Worm (Caenorhabditis elegans) whole organism, L3 larva: ENCODE data around the gene F41B5.12.

Experiments
- R02D3.7 ChIP-seq: fragments of 150-350 bp; optimal IDR thresholded peaks from 2 replicates; lab custom pipeline; 2014; ENCODE audit warnings: missing biosample characterization, missing genetic modification characterization
- ZK546.5 ChIP-seq: sonication (generic microtip); optimal IDR thresholded peaks from 2 replicates; lab custom pipeline; 2017; ENCODE audit warnings: missing biosample characterization, missing genetic modification characterization
- aly-2 ChIP-seq: fragments of 150-350 bp; optimal IDR thresholded peaks from 2 replicates; lab custom pipeline; 2014; ENCODE audit warnings: missing biosample characterization, missing genetic modification characterization
- ama-1 ChIP-seq: fragments of 150-350 bp; optimal IDR thresholded peaks from 2 replicates; lab custom pipeline; 2018
- ceh-82 ChIP-seq: fragments of 150-350 bp; optimal IDR thresholded peaks from 2 replicates; lab custom pipeline; 2014; ENCODE audit warnings: missing biosample characterization, missing genetic modification characterization
- ceh-9 ChIP-seq: sonication (generic microtip); optimal IDR thresholded peaks from 2 replicates; lab custom pipeline; 2018; ENCODE audit warnings: missing biosample characterization, missing genetic modification characterization
- daf-12 ChIP-seq: fragments of 150-350 bp; optimal IDR thresholded peaks from 2 replicates; lab custom pipeline; 2014; ENCODE audit warnings: missing biosample characterization, missing genetic modification reagents, missing genetic modification characterization
- egl-27 ChIP-seq: sonication (generic microtip); optimal IDR thresholded peaks from 4 replicates; lab custom pipeline; 2017; ENCODE audit warnings: missing biosample characterization, missing genetic modification reagents, missing genetic modification characterization
- egl-5 ChIP-seq: fragments of 150-350 bp; optimal IDR thresholded peaks from 2 replicates; lab custom pipeline; 2017; ENCODE audit warnings: missing biosample characterization, missing genetic modification reagents, missing genetic modification characterization, inconsistent platforms
- elt-2 ChIP-seq: sonication (generic microtip); optimal IDR thresholded peaks from 2 replicates; lab custom pipeline; 2016; ENCODE audit warnings: missing genetic modification reagents, mild to moderate bottlenecking, missing genetic modification characterization, missing compliant biosample characterization
- elt-3 ChIP-seq, 3 experiments: fragments of 150-350 bp in 1 of 3; sonication (generic microtip) in 2 of 3; optimal IDR thresholded peaks; 2 replicates in 2 of 3; 4 replicates in 1 of 3; lab custom pipeline; 2014 to 2017; ENCODE audit warnings: missing biosample characterization in 3 of 3, missing genetic modification characterization in 3 of 3
- eor-1 ChIP-seq, 2 experiments: fragments of 150-350 bp; optimal IDR thresholded peaks; 2 replicates each; lab custom pipeline; 2014 to 2018; ENCODE audit warnings: missing biosample characterization in 2 of 2, missing genetic modification characterization in 2 of 2
- fkh-10 ChIP-seq: sonication (generic microtip); optimal IDR thresholded peaks from 2 replicates; lab custom pipeline; 2017; ENCODE audit warnings: missing biosample characterization, missing genetic modification reagents, missing genetic modification characterization
- fos-1 ChIP-seq: fragments of 150-350 bp; optimal IDR thresholded peaks from 2 replicates; lab custom pipeline; 2014; ENCODE audit warnings: missing biosample characterization, missing genetic modification characterization
- hmg-11 ChIP-seq: sonication (generic microtip); optimal IDR thresholded peaks from 2 replicates; lab custom pipeline; 2016; ENCODE audit warnings: missing genetic modification characterization, missing compliant biosample characterization
- jun-1 ChIP-seq: fragments of 150-350 bp; optimal IDR thresholded peaks from 2 replicates; lab custom pipeline; 2014; ENCODE audit warnings: missing biosample characterization, missing genetic modification reagents, missing genetic modification characterization
- lin-15B ChIP-seq: fragments of 150-350 bp; optimal IDR thresholded peaks from 2 replicates; lab custom pipeline; 2014; ENCODE audit warnings: missing biosample characterization, missing genetic modification characterization
- lin-39 ChIP-seq: fragments of 150-350 bp; optimal IDR thresholded peaks from 2 replicates; lab custom pipeline; 2018; ENCODE audit warnings: missing biosample characterization, missing genetic modification reagents, missing genetic modification characterization
- lsy-12 ChIP-seq: sonication (generic microtip); optimal IDR thresholded peaks from 2 replicates; lab custom pipeline; 2016; ENCODE audit warnings: mild to moderate bottlenecking, missing genetic modification characterization, missing compliant biosample characterization
- mdl-1 ChIP-seq: fragments of 150-350 bp; optimal IDR thresholded peaks from 2 replicates; lab custom pipeline; 2014; ENCODE audit warnings: missing biosample characterization, missing genetic modification characterization
- mml-1 ChIP-seq: fragments of 150-350 bp; sonication (generic microtip); optimal IDR thresholded peaks from 3 replicates; lab custom pipeline; 2014; ENCODE audit warnings: missing biosample characterization, missing genetic modification characterization
- nhr-11 ChIP-seq: fragments of 150-350 bp; optimal IDR thresholded peaks from 2 replicates; lab custom pipeline; 2014; ENCODE audit warnings: missing biosample characterization, missing genetic modification characterization
- nhr-12 ChIP-seq: fragments of 150-350 bp; optimal IDR thresholded peaks from 2 replicates; lab custom pipeline; 2014; ENCODE audit warnings: missing biosample characterization, missing genetic modification characterization
- nhr-23 ChIP-seq: fragments of 150-350 bp; optimal IDR thresholded peaks from 2 replicates; lab custom pipeline; 2014; ENCODE audit warnings: missing biosample characterization, missing genetic modification reagents, missing genetic modification characterization
- nhr-237 ChIP-seq: fragments of 150-350 bp; optimal IDR thresholded peaks from 2 replicates; lab custom pipeline; 2014; ENCODE audit warnings: missing biosample characterization, missing genetic modification characterization
- nhr-25 ChIP-seq: sonication (generic microtip); optimal IDR thresholded peaks from 2 replicates; lab custom pipeline; 2017; ENCODE audit warnings: missing biosample characterization, missing genetic modification characterization
- nhr-28 ChIP-seq: fragments of 150-350 bp; optimal IDR thresholded peaks from 2 replicates; lab custom pipeline; 2014; ENCODE audit warnings: missing biosample characterization, missing genetic modification characterization
- nhr-43 ChIP-seq: sonication (generic microtip); optimal IDR thresholded peaks from 2 replicates; lab custom pipeline; 2016; ENCODE audit warnings: mild to moderate bottlenecking, missing genetic modification characterization, missing compliant biosample characterization; ENCODE audit not compliant: poor library complexity, severe bottlenecking
- nhr-76 ChIP-seq: fragments of 150-350 bp; sonication (generic microtip); optimal IDR thresholded peaks from 5 replicates; lab custom pipeline; 2014; ENCODE audit warnings: missing biosample characterization, missing genetic modification characterization
- nhr-77 ChIP-seq: fragments of 150-350 bp; optimal IDR thresholded peaks from 2 replicates; lab custom pipeline; 2014; ENCODE audit warnings: missing biosample characterization, missing genetic modification characterization
- pha-4 ChIP-seq: fragments of 150-350 bp; optimal IDR thresholded peaks from 2 replicates; lab custom pipeline; 2014; ENCODE audit warnings: missing biosample characterization, missing genetic modification reagents, missing genetic modification characterization
- pqm-1 ChIP-seq: fragments of 150-350 bp; optimal IDR thresholded peaks from 2 replicates; lab custom pipeline; 2017; ENCODE audit warnings: missing biosample characterization, missing genetic modification characterization, inconsistent platforms
- sea-2 ChIP-seq: fragments of 150-350 bp; sonication (generic microtip); optimal IDR thresholded peaks from 4 replicates; lab custom pipeline; 2014; ENCODE audit warnings: missing biosample characterization, missing genetic modification reagents, missing genetic modification characterization
- skn-1 ChIP-seq: fragments of 150-350 bp; optimal IDR thresholded peaks from 2 replicates; lab custom pipeline; 2014; ENCODE audit warnings: missing biosample characterization, missing genetic modification characterization
- snpc-4 ChIP-seq: fragments of 150-350 bp; optimal IDR thresholded peaks from 2 replicates; lab custom pipeline; 2014; ENCODE audit warnings: missing biosample characterization, missing genetic modification characterization
- tbx-2 ChIP-seq: sonication (generic microtip); optimal IDR thresholded peaks from 2 replicates; lab custom pipeline; 2016; ENCODE audit warnings: mild to moderate bottlenecking, missing genetic modification characterization, missing compliant biosample characterization
- unc-39 ChIP-seq: sonication (generic microtip); optimal IDR thresholded peaks from 4 replicates; lab custom pipeline; 2017; ENCODE audit warnings: missing biosample characterization, missing genetic modification characterization
- unc-62 ChIP-seq: fragments of 150-350 bp; sonication (generic microtip); optimal IDR thresholded peaks from 4 replicates; lab custom pipeline; 2014; ENCODE audit warnings: missing biosample characterization, missing genetic modification reagents, missing genetic modification characterization
- zag-1 ChIP-seq: fragments of 150-350 bp; optimal IDR thresholded peaks from 2 replicates; lab custom pipeline; 2014; ENCODE audit warnings: missing biosample characterization, missing genetic modification characterization
- ztf-11 ChIP-seq: fragments of 150-350 bp; optimal IDR thresholded peaks from 2 replicates; lab custom pipeline; 2014; ENCODE audit warnings: missing biosample characterization, missing genetic modification characterization
- ztf-4 ChIP-seq: fragments of 150-350 bp; optimal IDR thresholded peaks from 2 replicates; lab custom pipeline; 2014; ENCODE audit warnings: missing biosample characterization, missing genetic modification characterization

F41B5.12 gene

DNA sequence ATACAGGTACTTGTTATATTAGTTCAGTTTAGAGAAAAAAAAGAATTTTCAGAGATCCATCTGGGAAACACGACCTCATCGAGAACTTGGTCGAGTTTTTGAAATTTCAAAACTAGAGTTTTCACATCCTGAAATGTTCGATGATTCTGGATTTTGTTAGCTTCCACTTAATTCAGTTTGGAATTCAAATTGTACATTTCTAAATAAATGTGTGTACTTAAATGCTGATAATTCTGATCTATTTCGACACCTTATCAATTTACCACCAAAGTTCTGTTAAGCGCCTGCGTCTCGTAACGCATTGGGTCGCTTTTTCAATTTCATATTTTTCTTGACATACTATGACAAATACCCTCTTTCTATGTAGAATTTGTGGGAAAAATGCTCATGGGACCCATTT is 33.8 kb downstream of the F41B5.12 start, which contains the start of gene nhr-226:
nhr-226 (plus strand) TSS at position 301 of the 400 bp plus-strand sequence.
- TF ChIP-seq mml-1 (tag; lab: Kevin White, UChicago) (no peak), elt-2 (tag; lab: Kevin White, UChicago) (peak; percentile 44), pqm-1 (tag; lab: Kevin White, UChicago) (peak; percentile 31), ama-1 (lab: Kevin White, UChicago) (no peak), nhr-76 (tag; lab: Kevin White, UChicago) (no peak)

DNA sequence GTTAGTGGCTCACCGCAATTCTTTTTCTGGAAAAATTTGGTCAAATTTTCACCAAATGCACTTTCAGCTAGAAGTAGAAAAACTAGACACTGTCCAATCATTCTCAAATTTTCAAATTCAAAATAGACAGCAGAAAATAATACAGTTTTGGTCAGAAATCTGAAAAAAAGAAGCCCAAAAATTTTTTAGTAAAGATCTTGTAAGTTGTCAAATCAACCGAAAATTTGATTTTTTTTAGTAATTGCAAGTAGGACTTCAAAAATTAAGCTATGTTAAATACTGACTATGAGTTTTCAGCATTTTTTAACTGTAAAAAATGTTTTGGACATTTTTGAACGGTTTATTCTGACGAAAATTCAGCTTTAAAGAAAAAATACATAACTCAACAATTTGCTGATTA is 40.1 kb downstream of the F41B5.12 start, which contains the start of gene Y19D10B.8:
Y19D10B.8 (minus strand) TSS at position 101 of the 400 bp plus-strand sequence.
- TF ChIP-seq egl-5 (tag; lab: Kevin White, UChicago) (no peak), nhr-11 (tag; lab: Kevin White, UChicago) (no peak), fos-1 (tag; lab: Kevin White, UChicago) (no peak), ztf-4 (tag; lab: Kevin White, UChicago) (no peak), unc-39 (tag; lab: Kevin White, UChicago) (no peak), pqm-1 (tag; lab: Kevin White, UChicago) (no peak), eor-1 (tag; optimal IDR thresholded peaks at IDR 0.05; lab: Kevin White, UChicago) (no peak), R02D3.7 (tag; lab: Kevin White, UChicago) (no peak), nhr-76 (tag; lab: Kevin White, UChicago) (no peak), zag-1 (tag; lab: Kevin White, UChicago) (no peak), hmg-11 (no peak), elt-3 (tag; optimal IDR thresholded peaks at IDR 0.05; lab: Kevin White, UChicago) (no peak), nhr-25 (tag; lab: Kevin White, UChicago) (no peak), ceh-9 (tag; lab: Kevin White, UChicago) (no peak), nhr-43 (no peak), lin-15B (tag; lab: Kevin White, UChicago) (no peak)

DNA sequence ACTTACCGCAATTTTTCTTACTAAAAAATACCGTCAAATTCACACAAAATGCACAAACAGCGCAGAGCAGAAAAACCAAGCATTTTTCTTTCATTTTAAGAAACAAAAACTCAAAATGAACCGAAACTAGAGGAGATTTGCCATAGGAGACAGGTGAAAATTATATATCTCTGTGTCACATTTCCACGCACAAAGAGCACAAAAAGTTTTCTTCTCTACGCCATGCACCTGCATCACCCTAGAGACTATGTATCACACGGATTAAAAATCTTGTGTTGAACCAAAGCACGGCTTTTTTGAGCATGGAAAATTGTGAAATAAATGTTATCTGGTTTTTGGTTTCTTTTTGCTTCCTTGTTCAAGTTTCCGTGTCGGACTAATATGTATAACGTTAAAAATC is 43.0 kb downstream of the F41B5.12 start, which contains the start of gene irld-15:
irld-15 (minus strand) TSS at position 101 of the 400 bp plus-strand sequence.
- TF ChIP-seq egl-5 (tag; lab: Kevin White, UChicago): no peak
- no peak for TF ChIP-seq daf-12
- no peak for TF ChIP-seq egl-27 (tag; lab: Kevin White, UChicago)
- TF ChIP-seq elt-2 (tag; lab: Kevin White, UChicago): no peak
- no peak for TF ChIP-seq lin-39 (tag; lab: Kevin White, UChicago)
- no peak for TF ChIP-seq unc-39 (tag; lab: Kevin White, UChicago)
- TF ChIP-seq fkh-10 (GFP tag; lab: Kevin White, UChicago): no peak
- TF ChIP-seq nhr-23 (tag; lab: Kevin White, UChicago): no peak
- no peak for TF ChIP-seq ZK546.5
- TF ChIP-seq elt-3 (tag; optimal IDR thresholded peaks at IDR 0.05; lab: Kevin White, UChicago): no peak
- TF ChIP-seq lsy-12 (tag; lab: Kevin White, UChicago): no peak
- TF ChIP-seq fos-1 (tag; lab: Kevin White, UChicago): no peak
- TF ChIP-seq lin-15B (tag; lab: Kevin White, UChicago): no peak
- TF ChIP-seq unc-62: no peak
- no peak for TF ChIP-seq ztf-4 (tag; lab: Kevin White, UChicago)
- TF ChIP-seq eor-1 (tag; optimal IDR thresholded peaks at IDR 0.05; lab: Kevin White, UChicago): no peak
- TF ChIP-seq nhr-11 (tag; lab: Kevin White, UChicago): no peak
- TF ChIP-seq sea-2 (GFP tag; lab: Kevin White, UChicago): no peak
- no peak for TF ChIP-seq ztf-11
- no peak for TF ChIP-seq zag-1 (tag; lab: Kevin White, UChicago)

DNA sequence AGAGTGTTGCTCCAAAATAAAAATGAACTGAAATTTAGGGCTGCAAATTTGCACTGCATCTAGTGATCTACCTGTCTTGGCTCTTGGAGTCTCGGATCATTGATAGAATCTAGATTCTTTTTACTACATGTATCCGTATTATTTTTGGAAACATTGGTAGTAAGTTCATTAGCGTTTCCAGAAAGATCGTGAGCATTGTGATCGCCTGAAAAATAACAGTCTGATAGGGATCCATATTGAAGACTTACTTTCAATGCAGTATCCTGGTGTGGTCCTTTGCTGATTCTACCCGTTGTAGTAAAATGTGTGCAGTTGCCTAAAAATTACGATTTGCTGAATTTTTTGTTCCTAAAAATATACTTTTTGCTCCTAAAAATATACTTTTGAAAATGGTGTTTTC is 45.6 kb downstream of the F41B5.12 start:
- TF ChIP-seq skn-1 (no peak), aly-2 (tag; lab: Kevin White, UChicago) (no peak)
- TF ChIP-seq, all 47 proteins: peak for 0

DNA sequence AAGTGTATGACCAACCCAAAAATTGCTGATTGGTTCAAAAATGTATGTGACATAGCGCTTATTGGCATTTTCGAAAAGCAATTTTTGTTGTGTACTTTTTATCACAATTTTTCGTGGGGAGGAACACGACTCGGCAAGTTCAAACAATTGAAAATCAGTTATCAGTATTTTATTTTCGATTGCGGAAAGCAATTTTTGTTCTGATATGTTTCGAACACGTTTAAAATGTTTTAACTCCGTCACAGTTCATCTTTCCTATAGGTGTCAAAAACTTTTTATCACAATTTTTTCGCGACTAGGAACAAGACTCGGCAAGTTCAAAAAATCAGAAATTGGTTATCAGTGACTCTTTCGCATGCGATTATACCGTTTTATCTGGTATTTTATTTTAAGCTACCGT is 47.5 kb downstream of the F41B5.12 start:
- TF ChIP-seq pha-4 (tag; lab: Kevin White, UChicago) (no peak), nhr-11 (tag; lab: Kevin White, UChicago) (no peak), mdl-1 (tag; lab: Kevin White, UChicago) (no peak), fkh-10 (GFP tag; lab: Kevin White, UChicago) (no peak), lin-39 (tag; lab: Kevin White, UChicago) (no peak), jun-1 (peak; percentile 46), ceh-82 (tag; lab: Kevin White, UChicago) (no peak), nhr-76 (tag; lab: Kevin White, UChicago) (no peak), egl-5 (tag; lab: Kevin White, UChicago) (no peak), R02D3.7 (tag; lab: Kevin White, UChicago) (no peak), pqm-1 (tag; lab: Kevin White, UChicago) (peak; percentile 44), nhr-237 (tag; lab: Kevin White, UChicago) (no peak), eor-1 (tag; optimal IDR thresholded peaks at IDR 0.05; lab: Kevin White, UChicago) (no peak), nhr-12 (no peak), nhr-77 (tag; lab: Kevin White, UChicago) (no peak), ztf-11 (no peak), sea-2 (GFP tag; lab: Kevin White, UChicago) (no peak), unc-39 (tag; lab: Kevin White, UChicago) (no peak), tbx-2 (tag; lab: Kevin White, UChicago) (no peak), snpc-4 (no peak), lin-15B (tag; lab: Kevin White, UChicago) (no peak), nhr-28 (tag; lab: Kevin White, UChicago) (no peak), skn-1 (no peak), elt-2 (tag; lab: Kevin White, UChicago) (peak; percentile 99), elt-3 (tag; optimal IDR thresholded peaks at IDR 0.05; lab: Kevin White, UChicago) (no peak)
